Worm (Caenorhabditis elegans) whole organism, L3 larva: ENCODE measurements around the gene clec-158.

ENCODE experiments used
- R02D3.7 ChIP-seq: fragments of 150-350 bp; optimal IDR thresholded peaks from 2 replicates; lab custom pipeline; 2014; ENCODE audit warnings: missing biosample characterization, missing genetic modification characterization
- ZK546.5 ChIP-seq: sonication (generic microtip); optimal IDR thresholded peaks from 2 replicates; lab custom pipeline; 2017; ENCODE audit warnings: missing biosample characterization, missing genetic modification characterization
- ama-1 ChIP-seq: fragments of 150-350 bp; optimal IDR thresholded peaks from 2 replicates; lab custom pipeline; 2018
- ceh-28 ChIP-seq: fragments of 150-350 bp; optimal IDR thresholded peaks from 2 replicates; lab custom pipeline; 2014; ENCODE audit warnings: missing biosample characterization, missing genetic modification reagents, missing genetic modification characterization
- ceh-82 ChIP-seq: fragments of 150-350 bp; optimal IDR thresholded peaks from 2 replicates; lab custom pipeline; 2014; ENCODE audit warnings: missing biosample characterization, missing genetic modification characterization
- ceh-9 ChIP-seq: sonication (generic microtip); optimal IDR thresholded peaks from 2 replicates; lab custom pipeline; 2018; ENCODE audit warnings: missing biosample characterization, missing genetic modification characterization
- daf-12 ChIP-seq: fragments of 150-350 bp; optimal IDR thresholded peaks from 2 replicates; lab custom pipeline; 2014; ENCODE audit warnings: missing biosample characterization, missing genetic modification reagents, missing genetic modification characterization
- egl-27 ChIP-seq: sonication (generic microtip); optimal IDR thresholded peaks from 4 replicates; lab custom pipeline; 2017; ENCODE audit warnings: missing biosample characterization, missing genetic modification reagents, missing genetic modification characterization
- elt-1 ChIP-seq: fragments of 150-350 bp; optimal IDR thresholded peaks from 2 replicates; lab custom pipeline; 2014; ENCODE audit warnings: missing biosample characterization, missing genetic modification characterization
- elt-2 ChIP-seq: sonication (generic microtip); optimal IDR thresholded peaks from 2 replicates; lab custom pipeline; 2016; ENCODE audit warnings: missing genetic modification reagents, mild to moderate bottlenecking, missing genetic modification characterization, missing compliant biosample characterization
- elt-3 ChIP-seq, 3 experiments: fragments of 150-350 bp in 1 of 3; sonication (generic microtip) in 2 of 3; optimal IDR thresholded peaks; 2 replicates in 2 of 3; 4 replicates in 1 of 3; lab custom pipeline; 2014 to 2017; ENCODE audit warnings: missing biosample characterization in 3 of 3, missing genetic modification characterization in 3 of 3
- eor-1 ChIP-seq, 2 experiments: fragments of 150-350 bp; optimal IDR thresholded peaks; 2 replicates each; lab custom pipeline; 2014 to 2018; ENCODE audit warnings: missing biosample characterization in 2 of 2, missing genetic modification characterization in 2 of 2
- fkh-2 ChIP-seq: fragments of 150-350 bp; optimal IDR thresholded peaks from 2 replicates; lab custom pipeline; 2014; ENCODE audit warnings: missing biosample characterization, missing genetic modification reagents, missing genetic modification characterization
- fos-1 ChIP-seq: fragments of 150-350 bp; optimal IDR thresholded peaks from 2 replicates; lab custom pipeline; 2014; ENCODE audit warnings: missing biosample characterization, missing genetic modification characterization
- hmg-11 ChIP-seq: sonication (generic microtip); optimal IDR thresholded peaks from 2 replicates; lab custom pipeline; 2016; ENCODE audit warnings: missing genetic modification characterization, missing compliant biosample characterization
- jun-1 ChIP-seq: fragments of 150-350 bp; optimal IDR thresholded peaks from 2 replicates; lab custom pipeline; 2014; ENCODE audit warnings: missing biosample characterization, missing genetic modification reagents, missing genetic modification characterization
- lin-15B ChIP-seq: fragments of 150-350 bp; optimal IDR thresholded peaks from 2 replicates; lab custom pipeline; 2014; ENCODE audit warnings: missing biosample characterization, missing genetic modification characterization
- mdl-1 ChIP-seq: fragments of 150-350 bp; optimal IDR thresholded peaks from 2 replicates; lab custom pipeline; 2014; ENCODE audit warnings: missing biosample characterization, missing genetic modification characterization
- mml-1 ChIP-seq: fragments of 150-350 bp; sonication (generic microtip); optimal IDR thresholded peaks from 3 replicates; lab custom pipeline; 2014; ENCODE audit warnings: missing biosample characterization, missing genetic modification characterization
- nfya-1 ChIP-seq: sonication (generic microtip); optimal IDR thresholded peaks from 2 replicates; lab custom pipeline; 2017; ENCODE audit warnings: missing genetic modification characterization, mild to moderate bottlenecking, missing compliant biosample characterization, antibody characterized with exemption, moderate library complexity; ENCODE audit not compliant: insufficient read depth
- nhr-11 ChIP-seq: fragments of 150-350 bp; optimal IDR thresholded peaks from 2 replicates; lab custom pipeline; 2014; ENCODE audit warnings: missing biosample characterization, missing genetic modification characterization
- nhr-12 ChIP-seq: fragments of 150-350 bp; optimal IDR thresholded peaks from 2 replicates; lab custom pipeline; 2014; ENCODE audit warnings: missing biosample characterization, missing genetic modification characterization
- nhr-23 ChIP-seq: fragments of 150-350 bp; optimal IDR thresholded peaks from 2 replicates; lab custom pipeline; 2014; ENCODE audit warnings: missing biosample characterization, missing genetic modification reagents, missing genetic modification characterization
- nhr-237 ChIP-seq: fragments of 150-350 bp; optimal IDR thresholded peaks from 2 replicates; lab custom pipeline; 2014; ENCODE audit warnings: missing biosample characterization, missing genetic modification characterization
- nhr-25 ChIP-seq: sonication (generic microtip); optimal IDR thresholded peaks from 2 replicates; lab custom pipeline; 2017; ENCODE audit warnings: missing biosample characterization, missing genetic modification characterization
- nhr-28 ChIP-seq: fragments of 150-350 bp; optimal IDR thresholded peaks from 2 replicates; lab custom pipeline; 2014; ENCODE audit warnings: missing biosample characterization, missing genetic modification characterization
- nhr-43 ChIP-seq: sonication (generic microtip); optimal IDR thresholded peaks from 2 replicates; lab custom pipeline; 2016; ENCODE audit warnings: mild to moderate bottlenecking, missing genetic modification characterization, missing compliant biosample characterization; ENCODE audit not compliant: poor library complexity, severe bottlenecking
- nhr-67 ChIP-seq: fragments of 150-350 bp; optimal IDR thresholded peaks from 2 replicates; lab custom pipeline; 2014; ENCODE audit warnings: missing biosample characterization, missing genetic modification characterization
- nhr-76 ChIP-seq: fragments of 150-350 bp; sonication (generic microtip); optimal IDR thresholded peaks from 5 replicates; lab custom pipeline; 2014; ENCODE audit warnings: missing biosample characterization, missing genetic modification characterization
- nhr-77 ChIP-seq: fragments of 150-350 bp; optimal IDR thresholded peaks from 2 replicates; lab custom pipeline; 2014; ENCODE audit warnings: missing biosample characterization, missing genetic modification characterization
- pha-4 ChIP-seq: fragments of 150-350 bp; optimal IDR thresholded peaks from 2 replicates; lab custom pipeline; 2014; ENCODE audit warnings: missing biosample characterization, missing genetic modification reagents, missing genetic modification characterization
- pqm-1 ChIP-seq: fragments of 150-350 bp; optimal IDR thresholded peaks from 2 replicates; lab custom pipeline; 2017; ENCODE audit warnings: missing biosample characterization, missing genetic modification characterization, inconsistent platforms
- sea-2 ChIP-seq: fragments of 150-350 bp; sonication (generic microtip); optimal IDR thresholded peaks from 4 replicates; lab custom pipeline; 2014; ENCODE audit warnings: missing biosample characterization, missing genetic modification reagents, missing genetic modification characterization
- skn-1 ChIP-seq: fragments of 150-350 bp; optimal IDR thresholded peaks from 2 replicates; lab custom pipeline; 2014; ENCODE audit warnings: missing biosample characterization, missing genetic modification characterization
- snpc-4 ChIP-seq: fragments of 150-350 bp; optimal IDR thresholded peaks from 2 replicates; lab custom pipeline; 2014; ENCODE audit warnings: missing biosample characterization, missing genetic modification characterization
- tbx-2 ChIP-seq: sonication (generic microtip); optimal IDR thresholded peaks from 2 replicates; lab custom pipeline; 2016; ENCODE audit warnings: mild to moderate bottlenecking, missing genetic modification characterization, missing compliant biosample characterization
- unc-39 ChIP-seq: sonication (generic microtip); optimal IDR thresholded peaks from 4 replicates; lab custom pipeline; 2017; ENCODE audit warnings: missing biosample characterization, missing genetic modification characterization
- unc-62 ChIP-seq: fragments of 150-350 bp; sonication (generic microtip); optimal IDR thresholded peaks from 4 replicates; lab custom pipeline; 2014; ENCODE audit warnings: missing biosample characterization, missing genetic modification reagents, missing genetic modification characterization
- zag-1 ChIP-seq: fragments of 150-350 bp; optimal IDR thresholded peaks from 2 replicates; lab custom pipeline; 2014; ENCODE audit warnings: missing biosample characterization, missing genetic modification characterization
- ztf-11 ChIP-seq: fragments of 150-350 bp; optimal IDR thresholded peaks from 2 replicates; lab custom pipeline; 2014; ENCODE audit warnings: missing biosample characterization, missing genetic modification characterization
- ztf-4 ChIP-seq: fragments of 150-350 bp; optimal IDR thresholded peaks from 2 replicates; lab custom pipeline; 2014; ENCODE audit warnings: missing biosample characterization, missing genetic modification characterization

Gene clec-158

ce11 chrIII:6895677-6896076 is 36.3 kb upstream of the clec-158 start:
- TF ChIP-seq skn-1 (tag; lab: Kevin White, UChicago) = no peak
- peak; percentile 18 for TF ChIP-seq pha-4 (tag; lab: Kevin White, UChicago)
- TF ChIP-seq, all 47 proteins: peak for 1

ce11 chrIII:6895166-6895565 is 35.8 kb upstream of the clec-158 start:
- TF ChIP-seq lin-15B (tag; lab: Kevin White, UChicago) (peak; percentile 30), pqm-1 (peak; percentile 79), nhr-23 (tag; lab: Kevin White, UChicago) (peak; percentile 84), nhr-25 (peak; percentile 13), nhr-43 (tag; lab: Kevin White, UChicago) (peak; percentile 64), ceh-28 (peak; percentile 53), elt-2 (tag; lab: Kevin White, UChicago) (peak; percentile 83), nhr-67 (tag; lab: Kevin White, UChicago) (no peak), egl-27 (tag; lab: Kevin White, UChicago) (peak; percentile 56), fos-1 (tag; lab: Kevin White, UChicago) (no peak), ama-1 (lab: Kevin White, UChicago) (peak; percentile 31), R02D3.7 (tag; lab: Kevin White, UChicago) (peak; percentile 57), daf-12 (tag; lab: Kevin White, UChicago) (no peak), nfya-1 (tag; lab: Kevin White, UChicago) (peak; percentile 71), elt-3 (tag; optimal IDR thresholded peaks at IDR 0.05; lab: Kevin White, UChicago) (peak; percentile 41 to 84 (median 77)), nhr-76 (tag; lab: Kevin White, UChicago) (peak; percentile 19), ceh-82 (tag; lab: Kevin White, UChicago) (no peak), unc-62 (peak; percentile 19), mdl-1 (tag; lab: Kevin White, UChicago) (no peak), mml-1 (tag; lab: Kevin White, UChicago) (peak; percentile 28), ztf-11 (tag; lab: Kevin White, UChicago) (no peak), ztf-4 (tag; lab: Kevin White, UChicago) (no peak)

ce11 chrIII:6891560-6891959 is 32.2 kb upstream of the clec-158 start, which contains the start of gene K04C2.5:
K04C2.5 (minus strand) TSS chrIII:6891660.
- no peak for TF ChIP-seq ceh-9 (tag; lab: Kevin White, UChicago)
- TF ChIP-seq nhr-23 (tag; lab: Kevin White, UChicago) = no peak
- no peak for TF ChIP-seq fos-1 (tag; lab: Kevin White, UChicago)
- no peak for TF ChIP-seq mdl-1 (tag; lab: Kevin White, UChicago)
- TF ChIP-seq nhr-67 (tag; lab: Kevin White, UChicago) = no peak
- TF ChIP-seq R02D3.7 (tag; lab: Kevin White, UChicago) = no peak
- TF ChIP-seq sea-2 (GFP tag; lab: Kevin White, UChicago) = no peak
- TF ChIP-seq nhr-28 (tag; lab: Kevin White, UChicago) = no peak
- no peak for TF ChIP-seq pha-4 (tag; lab: Kevin White, UChicago)
- TF ChIP-seq nhr-76 (tag; lab: Kevin White, UChicago) = no peak
- TF ChIP-seq unc-62 = no peak
- no peak for TF ChIP-seq nhr-77 (tag; lab: Kevin White, UChicago)
- no peak for TF ChIP-seq zag-1 (tag; lab: Kevin White, UChicago)
- no peak for TF ChIP-seq elt-3 (tag; optimal IDR thresholded peaks at IDR 0.05; lab: Kevin White, UChicago)
- no peak for TF ChIP-seq ama-1 (lab: Kevin White, UChicago)
- no peak for TF ChIP-seq ceh-28
- no peak for TF ChIP-seq jun-1 (tag; lab: Kevin White, UChicago)

- no peak for TF ChIP-seq lin-15B (tag; lab: Kevin White, UChicago)
- no peak for TF ChIP-seq unc-39 (tag; lab: Kevin White, UChicago)
- TF ChIP-seq jun-1 (tag; lab: Kevin White, UChicago) = no peak
- no peak for TF ChIP-seq mml-1 (tag; lab: Kevin White, UChicago)
- no peak for TF ChIP-seq daf-12 (tag; lab: Kevin White, UChicago)
- TF ChIP-seq pha-4 (tag; lab: Kevin White, UChicago) = peak; percentile 35
- peak; percentile 21 for TF ChIP-seq hmg-11 (tag; lab: Kevin White, UChicago)
- no peak for TF ChIP-seq nhr-12 (tag; lab: Kevin White, UChicago)
- TF ChIP-seq ceh-9 (tag; lab: Kevin White, UChicago) = no peak
- no peak for TF ChIP-seq snpc-4 (tag; lab: Kevin White, UChicago)
- TF ChIP-seq pqm-1 = no peak
- TF ChIP-seq fkh-2 (tag; lab: Kevin White, UChicago) = no peak
- TF ChIP-seq nhr-23 (tag; lab: Kevin White, UChicago) = peak; percentile 11
- TF ChIP-seq nfya-1 (tag; lab: Kevin White, UChicago) = peak; percentile 18
- TF ChIP-seq elt-1 (tag; lab: Kevin White, UChicago) = no peak
- no peak for TF ChIP-seq nhr-77 (tag; lab: Kevin White, UChicago)
- no peak for TF ChIP-seq fos-1 (tag; lab: Kevin White, UChicago)
- TF ChIP-seq ZK546.5 = no peak
- no peak for TF ChIP-seq nhr-11 (tag; lab: Kevin White, UChicago)
- TF ChIP-seq eor-1 (tag; optimal IDR thresholded peaks at IDR 0.05; lab: Kevin White, UChicago) = no peak
- TF ChIP-seq sea-2 (GFP tag; lab: Kevin White, UChicago) = no peak
- no peak for TF ChIP-seq nhr-237
- no peak for TF ChIP-seq skn-1 (tag; lab: Kevin White, UChicago)
- TF ChIP-seq egl-27 (tag; lab: Kevin White, UChicago) = no peak
- TF ChIP-seq ceh-82 (tag; lab: Kevin White, UChicago) = no peak
- no peak for TF ChIP-seq tbx-2 (tag; lab: Kevin White, UChicago)
Observed at ce11 chrIII:6888999-6889824, 29.8 kb upstream of the clec-158 start, which contains the start of the genes brd-1 and K04C2.2. brd-1 (minus strand) TSS chrIII:6889504. K04C2.2 (plus strand) TSS chrIII:6889774.
